Fruit fly (Drosophila melanogaster): ENCODE results near the gene Lrp4.

Gene Lrp4

DNA sequence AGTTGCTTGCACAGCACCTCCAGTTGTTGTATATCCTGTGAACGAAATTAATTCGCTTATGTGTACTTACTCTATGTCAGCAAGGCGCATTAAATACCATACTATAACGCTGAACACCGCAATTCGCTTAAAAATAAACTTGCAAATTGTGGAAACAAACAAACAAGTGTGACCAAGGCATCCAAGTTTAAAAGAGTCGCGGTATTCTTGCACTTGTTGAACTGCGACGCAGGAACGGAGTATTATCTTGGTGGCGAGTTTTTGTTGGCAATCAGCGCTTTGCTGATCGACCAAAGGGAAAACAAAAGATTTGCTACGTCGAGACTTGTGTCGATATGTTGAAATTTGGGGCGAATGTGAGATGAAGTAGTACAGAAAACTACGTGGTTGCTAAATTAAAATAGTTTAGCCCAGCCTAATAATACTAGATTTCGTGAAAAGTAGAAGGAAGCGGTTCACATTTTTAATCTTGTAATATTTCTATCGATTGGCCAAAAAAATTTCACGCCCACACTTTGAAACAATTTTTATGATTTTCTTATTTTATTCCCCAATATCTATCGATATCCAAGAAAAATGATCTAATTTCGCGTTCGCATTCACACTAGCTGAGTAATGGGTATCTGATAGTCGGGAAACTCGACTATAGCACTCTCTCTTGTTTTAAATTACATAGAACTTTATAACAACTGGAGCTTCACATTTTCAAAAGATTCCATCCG is 23.0 kb downstream of the Lrp4 start, which contains the start of gene Ranbp16 (continued):
- TF ChIP-seq CG15514 (GFP tag; optimal IDR thresholded peaks at IDR 0.05) (peak; percentile 38), dmrt11E (tag; optimal IDR thresholded peaks at IDR 0.05) (no peak), CG5245 (GFP tag; optimal IDR thresholded peaks at IDR 0.05) (no peak), lov (optimal IDR thresholded peaks at IDR 0.05) (no peak), lov (GFP tag; IDR thresholded peaks at IDR 0.05) (no peak), emc (GFP tag; optimal IDR thresholded peaks at IDR 0.05) (no peak), ftz-f1 (GFP tag; optimal IDR thresholded peaks at IDR 0.05) (no peak), so (GFP tag; IDR thresholded peaks at IDR 0.05) (no peak), onecut (GFP tag; IDR thresholded peaks at IDR 0.05) (no peak), CG14667 (GFP tag; IDR thresholded peaks at IDR 0.05) (no peak), grau (tag; optimal IDR thresholded peaks at IDR 0.05) (no peak), HmgD (GFP tag; optimal IDR thresholded peaks at IDR 0.05) (no peak), sens-2 (GFP tag; IDR thresholded peaks at IDR 0.05) (no peak), MBD-R2 (GFP tag; IDR thresholded peaks at IDR 0.05) (peak; percentile 62), twi (tag; optimal IDR thresholded peaks at IDR 0.05) (no peak), lilli (GFP tag; optimal IDR thresholded peaks at IDR 0.05) (no peak), BEAF-32 (GFP tag; optimal IDR thresholded peaks at IDR 0.05) (peak; percentile 24), CG9609 (GFP tag; optimal IDR thresholded peaks at IDR 0.05) (no peak), Oaz (GFP tag; IDR thresholded peaks at IDR 0.05) (no peak), CG8089 (GFP tag; optimal IDR thresholded peaks at IDR 0.05) (no peak), Elba2 (GFP tag; optimal IDR thresholded peaks at IDR 0.05) (no peak), CG33557 (GFP tag; optimal IDR thresholded peaks at IDR 0.05) (no peak), CG6175 (GFP tag; IDR thresholded peaks at IDR 0.05) (no peak), sqz (GFP tag; optimal IDR thresholded peaks at IDR 0.05) (no peak), GATAe (GFP tag; conservative IDR thresholded peaks at IDR 0.05) (no peak), CG5180 (GFP tag; optimal IDR thresholded peaks at IDR 0.05) (no peak), trem (tag; optimal IDR thresholded peaks at IDR 0.05) (no peak)

DNA sequence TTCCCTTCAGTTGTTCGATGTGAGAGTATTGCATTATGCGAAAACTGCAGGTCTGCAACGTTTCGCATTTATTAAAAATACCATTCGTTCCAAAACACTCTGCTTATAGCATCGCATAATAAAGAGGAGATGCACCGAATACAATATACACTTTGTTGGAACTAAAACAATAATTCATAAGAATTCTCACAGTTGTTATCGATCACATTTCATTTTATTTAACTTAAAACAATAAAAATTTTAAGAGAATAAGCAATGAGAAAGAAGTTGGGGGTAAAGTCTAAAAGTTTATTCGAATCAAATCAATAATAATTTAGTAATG is 23.5 kb downstream of the Lrp4 start:
- TF ChIP-seq repo (GFP tag; optimal IDR thresholded peaks at IDR 0.05), result no peak
- TF ChIP-seq CG1024 (GFP tag; IDR thresholded peaks at IDR 0.05), result peak; percentile 89
- TF ChIP-seq dimm (GFP tag; IDR thresholded peaks at IDR 0.05), result no peak
- no peak for TF ChIP-seq sqz (GFP tag; optimal IDR thresholded peaks at IDR 0.05)
- TF ChIP-seq CG30020 (tag; optimal IDR thresholded peaks at IDR 0.05), result peak; percentile 94
- peak; percentile 98 for TF ChIP-seq D19A (tag; optimal IDR thresholded peaks at IDR 0.05)
- no peak for TF ChIP-seq grn (GFP tag; optimal IDR thresholded peaks at IDR 0.05)
- no peak for TF ChIP-seq CG3838 (GFP tag; optimal IDR thresholded peaks at IDR 0.05)
- peak; percentile 84 for TF ChIP-seq CG7357 (GFP tag; IDR thresholded peaks at IDR 0.05)
- TF ChIP-seq al (GFP tag; IDR thresholded peaks at IDR 0.05), result no peak
- TF ChIP-seq CG17802 (tag; optimal IDR thresholded peaks at IDR 0.05), result peak; percentile 88
- no peak for TF ChIP-seq CG15479 (GFP tag; optimal IDR thresholded peaks at IDR 0.05)
- TF ChIP-seq CG3407 (GFP tag; optimal IDR thresholded peaks at IDR 0.05), result no peak
- TF ChIP-seq CG18476 (GFP tag; optimal IDR thresholded peaks at IDR 0.05), result no peak
- TF ChIP-seq CG17829 (tag; optimal IDR thresholded peaks at IDR 0.05), result peak; percentile 28
- TF ChIP-seq Xrp1 (GFP tag; IDR thresholded peaks at IDR 0.05), result peak; percentile 12; the same call in 1 of the 2 replicates
- no peak for TF ChIP-seq GATAe (GFP tag; conservative IDR thresholded peaks at IDR 0.05)
- TF ChIP-seq YL-1 (GFP tag; optimal IDR thresholded peaks at IDR 0.05), result no peak
- TF ChIP-seq Med (GFP tag), result peak; percentile 62
- TF ChIP-seq row (GFP tag; IDR thresholded peaks at IDR 0.05), result peak; percentile 61
- TF ChIP-seq Nf-YB (GFP tag; optimal IDR thresholded peaks at IDR 0.05), result no peak
- TF ChIP-seq dmrt99B (tag; optimal IDR thresholded peaks at IDR 0.05), result no peak
- TF ChIP-seq HLH3B (GFP tag; IDR thresholded peaks at IDR 0.05), result no peak
- no peak for TF ChIP-seq dmrt11E (tag; optimal IDR thresholded peaks at IDR 0.05)
- 0 out of 2 replicates have a peak, but pooled peaks have one; percentile 36 for TF ChIP-seq Dref (GFP tag; IDR thresholded peaks at IDR 0.05)
- peak; percentile 94 for TF ChIP-seq ssp (GFP tag; IDR thresholded peaks at IDR 0.05)
- TF ChIP-seq ara (GFP tag; IDR thresholded peaks at IDR 0.05), result no peak
- TF ChIP-seq maf-S (GFP tag; optimal IDR thresholded peaks at IDR 0.05), result no peak
